Worm (Caenorhabditis elegans) whole organism, late embryonic: ENCODE measurements around the gene nsun-5.

ENCODE experiments used
- C08G9.2 ChIP-seq: sonication (generic microtip); optimal IDR thresholded peaks from 2 replicates; lab custom pipeline; 2016; ENCODE audit warnings: mild to moderate bottlenecking, missing genetic modification characterization, moderate library complexity, missing compliant biosample characterization
- C38D4.7 ChIP-seq: fragments of 200-800 bp; sonication (Bioruptor generic); optimal IDR thresholded peaks from 2 replicates; lab custom pipeline; 2018; ENCODE audit warnings: mild to moderate bottlenecking, missing genetic modification characterization, moderate library complexity, missing compliant biosample characterization
- F13H6.1 ChIP-seq: sonication (generic microtip); optimal IDR thresholded peaks from 2 replicates; lab custom pipeline; 2016; ENCODE audit warnings: missing genetic modification characterization, missing compliant biosample characterization
- T23F11.4 ChIP-seq: fragments of 200-800 bp; sonication (Bioruptor generic); optimal IDR thresholded peaks from 2 replicates; lab custom pipeline; 2018; ENCODE audit warnings: mild to moderate bottlenecking, missing genetic modification characterization, missing compliant biosample characterization
- ama-1 ChIP-seq: fragments of 150-350 bp; optimal IDR thresholded peaks from 2 replicates; lab custom pipeline; 2014
- ceh-14 ChIP-seq: sonication (generic microtip); optimal IDR thresholded peaks from 2 replicates; lab custom pipeline; 2016; ENCODE audit warnings: missing genotype, missing genetic modification characterization, missing compliant biosample characterization
- ceh-22 ChIP-seq: sonication (generic microtip); optimal IDR thresholded peaks from 2 replicates; lab custom pipeline; 2017; ENCODE audit warnings: missing biosample characterization, missing genetic modification characterization
- ceh-24 ChIP-seq: sonication (generic microtip); optimal IDR thresholded peaks from 2 replicates; lab custom pipeline; 2016; ENCODE audit warnings: mild to moderate bottlenecking, missing genetic modification characterization, missing compliant biosample characterization
- ceh-30 ChIP-seq: fragments of 150-350 bp; optimal IDR thresholded peaks from 2 replicates; lab custom pipeline; 2014; ENCODE audit warnings: missing biosample characterization, missing genetic modification characterization
- ceh-31 ChIP-seq: sonication (generic microtip); optimal IDR thresholded peaks from 2 replicates; lab custom pipeline; 2016; ENCODE audit warnings: missing genetic modification characterization, missing compliant biosample characterization
- ceh-34 ChIP-seq: sonication (generic microtip); optimal IDR thresholded peaks from 2 replicates; lab custom pipeline; 2016; ENCODE audit warnings: mild to moderate bottlenecking, missing genetic modification characterization, missing compliant biosample characterization
- ceh-45 ChIP-seq: fragments of 200-800 bp; sonication (Bioruptor generic); IDR thresholded peaks from 2 replicates; pipeline ENCODE4 v1.3.6; 2022; ENCODE audit warnings: missing genetic modification reagents, missing genetic modification characterization, missing compliant biosample characterization
- ceh-6 ChIP-seq: fragments of 200-800 bp; sonication (Bioruptor generic); optimal IDR thresholded peaks from 2 replicates; lab custom pipeline; 2018; ENCODE audit warnings: mild to moderate bottlenecking, missing genetic modification characterization, missing compliant biosample characterization
- dmd-4 ChIP-seq: sonication (generic microtip); optimal IDR thresholded peaks from 2 replicates; lab custom pipeline; 2016; ENCODE audit warnings: borderline replicate concordance, missing genetic modification characterization, missing compliant biosample characterization
- elt-2 ChIP-seq: sonication (generic microtip); optimal IDR thresholded peaks from 2 replicates; lab custom pipeline; 2016; ENCODE audit warnings: missing genetic modification reagents, missing genetic modification characterization, missing compliant biosample characterization
- fax-1 ChIP-seq: sonication (generic microtip); optimal IDR thresholded peaks from 2 replicates; lab custom pipeline; 2016; ENCODE audit warnings: missing genotype, missing genetic modification characterization, missing compliant biosample characterization
- fkh-10 ChIP-seq: fragments of 150-350 bp; optimal IDR thresholded peaks from 2 replicates; lab custom pipeline; 2014; ENCODE audit warnings: missing biosample characterization, missing genetic modification reagents, missing genetic modification characterization
- hlh-6 ChIP-seq: sonication (generic microtip); optimal IDR thresholded peaks from 2 replicates; lab custom pipeline; 2016; ENCODE audit warnings: missing genotype, missing genetic modification characterization, missing compliant biosample characterization
- madf-2 ChIP-seq: sonication (generic microtip); optimal IDR thresholded peaks from 2 replicates; lab custom pipeline; 2017; ENCODE audit warnings: missing genetic modification characterization, missing compliant biosample characterization
- mec-3 ChIP-seq: sonication (generic microtip); optimal IDR thresholded peaks from 2 replicates; lab custom pipeline; 2016; ENCODE audit warnings: borderline replicate concordance, missing genetic modification characterization, missing compliant biosample characterization
- nfya-1 ChIP-seq: sonication (generic microtip); optimal IDR thresholded peaks from 2 replicates; lab custom pipeline; 2017; ENCODE audit warnings: missing genetic modification characterization, mild to moderate bottlenecking, missing compliant biosample characterization, antibody characterized with exemption, moderate library complexity
- nhr-11 ChIP-seq: fragments of 150-350 bp; optimal IDR thresholded peaks from 2 replicates; lab custom pipeline; 2014; ENCODE audit warnings: missing biosample characterization, missing genetic modification characterization
- nhr-232 ChIP-seq: sonication (generic microtip); optimal IDR thresholded peaks from 2 replicates; lab custom pipeline; 2016; ENCODE audit warnings: missing genetic modification characterization, missing compliant biosample characterization
- odd-2 ChIP-seq: sonication (generic microtip); optimal IDR thresholded peaks from 2 replicates; lab custom pipeline; 2017; ENCODE audit warnings: antibody characterized with exemption, mild to moderate bottlenecking, missing genetic modification characterization, missing compliant biosample characterization
- pag-3 ChIP-seq: sonication (generic microtip); optimal IDR thresholded peaks from 2 replicates; lab custom pipeline; 2016; ENCODE audit warnings: missing compliant biosample characterization, missing genetic modification characterization, borderline replicate concordance
- pax-1 ChIP-seq: fragments of 150-350 bp; optimal IDR thresholded peaks from 2 replicates; lab custom pipeline; 2014; ENCODE audit warnings: missing biosample characterization, missing genetic modification characterization
- pha-2 ChIP-seq: sonication (generic microtip); optimal IDR thresholded peaks from 2 replicates; lab custom pipeline; 2017; ENCODE audit warnings: mild to moderate bottlenecking, missing genetic modification characterization, missing compliant biosample characterization
- pha-4 ChIP-seq: fragments of 150-350 bp; optimal IDR thresholded peaks from 2 replicates; lab custom pipeline; 2018; ENCODE audit warnings: missing biosample characterization, missing genetic modification reagents, missing genetic modification characterization
- pros-1 ChIP-seq: fragments of 150-350 bp; optimal IDR thresholded peaks from 2 replicates; lab custom pipeline; 2014; ENCODE audit warnings: missing biosample characterization, missing genetic modification reagents, missing genetic modification characterization
- rnt-1 ChIP-seq: sonication (generic microtip); optimal IDR thresholded peaks from 2 replicates; lab custom pipeline; 2016; ENCODE audit warnings: missing genetic modification characterization, missing compliant biosample characterization
- sdc-2 ChIP-seq: sonication (generic microtip); optimal IDR thresholded peaks from 2 replicates; lab custom pipeline; 2016; ENCODE audit warnings: missing genotype, missing genetic modification characterization, missing compliant biosample characterization
- sox-4 ChIP-seq: sonication (generic microtip); optimal IDR thresholded peaks from 2 replicates; lab custom pipeline; 2017; ENCODE audit warnings: mild to moderate bottlenecking, missing genetic modification characterization, inconsistent platforms, missing compliant biosample characterization
- syd-9 ChIP-seq: sonication (generic microtip); optimal IDR thresholded peaks from 2 replicates; lab custom pipeline; 2016; ENCODE audit warnings: mild to moderate bottlenecking, missing genetic modification characterization, moderate library complexity, missing compliant biosample characterization
- tbx-2 ChIP-seq: sonication (generic microtip); optimal IDR thresholded peaks from 2 replicates; lab custom pipeline; 2016; ENCODE audit warnings: missing genetic modification characterization, missing compliant biosample characterization
- tbx-7 ChIP-seq: sonication (generic microtip); optimal IDR thresholded peaks from 2 replicates; lab custom pipeline; 2016; ENCODE audit warnings: missing genotype, missing genetic modification characterization, missing compliant biosample characterization
- ttx-3 ChIP-seq: sonication (generic microtip); optimal IDR thresholded peaks from 2 replicates; lab custom pipeline; 2016; ENCODE audit warnings: missing genetic modification reagents, missing genetic modification characterization, missing compliant biosample characterization
- unc-42 ChIP-seq: sonication (generic microtip); optimal IDR thresholded peaks from 2 replicates; lab custom pipeline; 2016; ENCODE audit warnings: missing genotype, missing genetic modification characterization, missing compliant biosample characterization
- unc-86 ChIP-seq: sonication (generic microtip); optimal IDR thresholded peaks from 2 replicates; lab custom pipeline; 2016; ENCODE audit warnings: missing genetic modification characterization, missing compliant biosample characterization
- ztf-16 ChIP-seq: sonication (generic microtip); optimal IDR thresholded peaks from 2 replicates; lab custom pipeline; 2017; ENCODE audit warnings: missing genetic modification characterization, missing compliant biosample characterization

The nsun-5 gene

DNA sequence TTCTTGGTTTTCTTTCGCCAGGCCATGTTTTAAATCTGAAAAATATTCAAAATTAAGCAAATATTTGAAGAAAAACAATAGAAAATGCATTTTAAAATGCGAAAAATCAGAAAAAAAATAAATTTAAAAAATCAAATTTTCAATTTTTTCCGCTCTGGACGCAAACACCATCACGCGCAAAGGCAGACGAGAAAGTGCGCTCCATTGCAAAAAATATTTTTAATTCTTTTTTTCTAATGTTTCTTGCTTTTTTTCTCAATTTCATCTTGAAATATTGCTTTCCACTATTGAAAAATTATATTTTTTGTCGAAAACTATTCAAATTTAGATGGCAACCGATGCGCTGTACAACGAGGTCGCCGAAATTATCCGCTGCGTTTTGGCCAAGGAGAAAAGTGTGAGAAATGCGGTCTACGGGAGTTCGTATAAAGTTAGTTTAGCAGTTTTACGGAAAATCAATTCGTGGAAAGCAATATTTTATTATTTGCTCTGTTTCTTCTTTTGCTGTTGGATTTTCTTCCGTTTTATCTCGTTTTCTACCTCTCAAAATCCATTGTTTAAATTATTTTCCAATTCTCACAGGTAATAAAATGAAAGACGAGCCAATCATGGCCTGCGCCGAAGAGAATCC, at the start of gene nsun-5, which contains the start of the genes pole-4 and metl-2:
nsun-5 (plus strand) TSS at position 298 of the 631 bp plus-strand sequence.
pole-4 (minus strand) TSS at position 35 of the 631 bp plus-strand sequence.
metl-2 (plus strand) TSS at position 581 of the 631 bp plus-strand sequence.
- no peak for TF ChIP-seq T23F11.4 (GFP tag; lab: Kevin White, UChicago)
- TF ChIP-seq syd-9 (tag; lab: Kevin White, UChicago) = no peak
- TF ChIP-seq ceh-31 (tag; lab: Kevin White, UChicago) = peak; percentile 32
- peak; percentile 6 for TF ChIP-seq nfya-1 (tag; lab: Kevin White, UChicago)
- peak; percentile 13 for TF ChIP-seq tbx-2 (tag; lab: Kevin White, UChicago)
- peak; percentile 77 for TF ChIP-seq unc-42
- no peak for TF ChIP-seq odd-2 (tag; lab: Kevin White, UChicago)

ce11 chrII:14928766-14929165, 40.7 kb upstream of the nsun-5 start:
- TF ChIP-seq ttx-3 (tag; lab: Kevin White, UChicago) (no peak), ceh-34 (tag; lab: Kevin White, UChicago) (no peak), pax-1 (tag; lab: Kevin White, UChicago) (no peak), syd-9 (tag; lab: Kevin White, UChicago) (no peak), odd-2 (tag; lab: Kevin White, UChicago) (no peak)

DNA sequence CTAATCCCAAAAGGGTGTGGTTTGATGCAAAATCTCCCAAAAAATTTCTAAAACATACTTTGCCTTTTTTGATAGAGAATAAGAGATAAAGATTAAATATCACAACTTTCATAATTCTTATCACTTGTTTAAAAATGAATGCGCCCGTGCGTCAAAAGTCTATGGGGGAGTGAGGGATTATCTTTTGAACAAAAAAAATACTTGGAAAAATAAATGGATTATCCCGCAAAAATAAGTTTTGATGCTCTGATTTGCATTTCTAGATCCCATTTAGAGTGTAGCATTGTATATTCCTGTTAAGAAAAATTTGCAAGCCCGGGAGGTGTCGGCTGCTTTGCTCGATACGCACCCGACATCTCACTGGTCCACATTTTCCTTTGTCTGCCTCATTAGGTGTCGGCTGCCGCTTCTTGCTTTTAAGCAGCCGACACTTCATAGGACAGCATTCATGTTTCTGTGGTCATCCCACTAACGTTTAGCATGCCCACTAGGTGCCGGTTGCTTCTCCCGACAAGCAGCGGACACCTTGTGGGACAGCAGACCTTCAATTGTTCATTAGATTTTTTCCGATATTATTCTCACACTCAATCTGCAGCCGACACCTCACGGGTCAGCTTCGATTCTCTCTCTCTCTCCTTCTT, 33.9 kb upstream of the nsun-5 start:
- TF ChIP-seq pha-2 (tag; lab: Kevin White, UChicago) (no peak), T23F11.4 (GFP tag; lab: Kevin White, UChicago) (no peak), hlh-6 (no peak), C38D4.7 (GFP tag; lab: Kevin White, UChicago) (no peak), C08G9.2 (tag; lab: Kevin White, UChicago) (no peak), sox-4 (no peak), madf-2 (tag; lab: Kevin White, UChicago) (no peak), mec-3 (tag; lab: Kevin White, UChicago) (no peak), pha-4 (tag; lab: Kevin White, UChicago) (no peak), pag-3 (no peak), ceh-30 (tag; lab: Kevin White, UChicago) (no peak), ceh-22 (tag; lab: Kevin White, UChicago) (no peak), fax-1 (tag; lab: Kevin White, UChicago) (no peak)

DNA sequence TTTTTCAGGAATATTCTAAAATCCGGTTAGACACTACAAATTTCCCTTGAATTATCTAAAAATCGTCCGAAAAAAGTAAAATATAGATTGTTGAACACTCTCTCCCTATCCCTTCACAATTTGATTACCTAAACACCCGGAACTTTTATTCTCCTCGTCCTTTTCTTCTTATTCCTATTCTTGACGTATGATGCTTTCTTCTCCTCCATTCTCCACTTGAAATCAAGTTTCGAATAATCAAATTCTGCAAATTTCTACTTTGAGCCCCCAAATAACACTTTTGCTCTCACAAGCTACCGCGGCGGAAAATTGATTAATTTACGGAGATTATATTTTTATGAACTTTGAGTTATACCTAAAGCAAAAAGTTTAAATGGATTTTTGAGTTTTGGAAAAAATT, 31.1 kb upstream of the nsun-5 start:
- no peak for TF ChIP-seq hlh-6
- TF ChIP-seq unc-42 = peak; percentile 97

ce11 chrII:14940325-14940724, 29.1 kb upstream of the nsun-5 start:
- TF ChIP-seq F13H6.1 = no peak
- TF ChIP-seq unc-42 = peak; percentile 74
- peak; percentile 19 for TF ChIP-seq ceh-14
- TF ChIP-seq, all 69 proteins: peak for 2

- no peak for TF ChIP-seq nhr-11 (tag; lab: Kevin White, UChicago)
- no peak for TF ChIP-seq rnt-1 (tag; lab: Kevin White, UChicago)
- TF ChIP-seq ama-1 = no peak
- TF ChIP-seq hlh-6 = no peak
- no peak for TF ChIP-seq elt-2 (tag; lab: Kevin White, UChicago)
Measured at ce11 chrII:14940980-14941379, 28.4 kb upstream of the nsun-5 start.

DNA sequence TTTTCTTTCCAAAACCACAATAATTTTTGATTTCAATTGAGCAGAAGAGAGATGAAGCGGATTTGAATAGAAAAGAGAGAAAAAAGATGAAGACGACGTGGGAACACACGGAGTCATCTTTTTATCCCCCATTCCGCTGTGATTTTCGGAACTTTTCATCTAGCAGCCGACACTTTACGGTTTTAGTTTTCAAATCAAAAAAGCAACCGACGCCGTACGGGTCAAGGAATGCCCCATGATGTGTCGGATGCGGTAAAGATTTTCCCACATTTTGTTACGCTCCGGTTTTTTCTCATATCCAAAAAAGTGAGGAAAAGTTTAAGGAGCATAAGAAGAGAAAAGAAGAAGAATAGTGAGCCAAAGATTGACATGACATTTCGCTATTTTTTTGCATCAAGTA, 23.9 kb upstream of the nsun-5 start:
- TF ChIP-seq ceh-24 (tag; lab: Kevin White, UChicago) (no peak), unc-86 (no peak), ceh-6 (no peak), ztf-16 (tag; lab: Kevin White, UChicago) (no peak), F13H6.1 (no peak), syd-9 (tag; lab: Kevin White, UChicago) (no peak), ceh-45 (GFP tag; lab: Robert Waterston, UW) (no peak), nhr-232 (tag; lab: Kevin White, UChicago) (no peak), dmd-4 (tag; lab: Kevin White, UChicago) (no peak), tbx-7 (no peak), fkh-10 (GFP tag; lab: Kevin White, UChicago) (no peak), odd-2 (tag; lab: Kevin White, UChicago) (no peak), pros-1 (tag; lab: Kevin White, UChicago) (no peak), sdc-2 (no peak), C38D4.7 (GFP tag; lab: Kevin White, UChicago) (no peak)
